Fruit fly (Drosophila melanogaster) whole organism, adult: ENCODE measurements around the gene TwdlG.

Source experiments
- CG11617 ChIP-seq: fragments of 200-800 bp; sonication (Bioruptor generic); optimal IDR thresholded peaks from 2 replicates; lab custom pipeline; 2017; ENCODE audit warnings: mild to moderate bottlenecking, missing biosample characterization, missing genetic modification reagents, missing genetic modification characterization
- CG1620 ChIP-seq: fragments of 200-800 bp; sonication (Bioruptor generic); optimal IDR thresholded peaks from 2 replicates; lab custom pipeline; 2016; ENCODE audit warnings: missing biosample characterization, missing genetic modification characterization
- Crg-1 ChIP-seq: fragments of 200-800 bp; sonication (Bioruptor generic); optimal IDR thresholded peaks from 2 replicates; lab custom pipeline; 2016; ENCODE audit warnings: missing biosample characterization, missing genetic modification characterization
- kay ChIP-seq: fragments of 200-800 bp; sonication (Bioruptor generic); peaks from one replicate; lab custom pipeline; 2016; ENCODE audit warnings: missing biosample characterization, missing genetic modification characterization, borderline replicate concordance

- TF ChIP-seq CG1620 (no peak), CG11617 (no peak), kay (GFP tag; lab: Kevin White, UChicago) (no peak), Crg-1 (GFP tag; lab: Kevin White, UChicago) (no peak)
These were observed 43.5 kb upstream of the TwdlG start, which contains the start of gene Nepl11 for dm6 chr3R:4294689-4295088.
